Worm (Caenorhabditis elegans) whole organism, young adult: ENCODE data around the gene rabn-5.

ENCODE experiments used
- B0035.1 ChIP-seq: sonication (generic microtip); optimal IDR thresholded peaks from 2 replicates; lab custom pipeline; 2016; ENCODE audit warnings: missing genetic modification characterization, mild to moderate bottlenecking, missing compliant biosample characterization, missing genotype, missing genetic modification reagents
- B0261.1 ChIP-seq: sonication (generic microtip); optimal IDR thresholded peaks from 2 replicates; lab custom pipeline; 2016; ENCODE audit warnings: mild to moderate bottlenecking, missing genetic modification characterization, moderate library complexity, missing compliant biosample characterization
- C06A6.2 ChIP-seq: fragments of 200-800 bp; sonication (Bioruptor generic); conservative IDR thresholded peaks from 2 replicates; pipeline ENCODE4 v1.3.6; 2022; ENCODE audit warnings: missing genetic modification characterization, missing compliant biosample characterization
- C17E4.6 ChIP-seq: fragments of 200-800 bp; sonication (Bioruptor generic); IDR thresholded peaks from 2 replicates; pipeline ENCODE4 v1.3.6; 2022; ENCODE audit warnings: missing genetic modification reagents, missing genetic modification characterization, missing compliant biosample characterization
- D2030.7 ChIP-seq: fragments of 200-800 bp; sonication (Bioruptor generic); IDR thresholded peaks from 2 replicates; pipeline ENCODE4 v1.3.6; 2022; ENCODE audit warnings: missing genetic modification reagents, missing genetic modification characterization, missing compliant biosample characterization
- F23B12.7 ChIP-seq: sonication (generic microtip); optimal IDR thresholded peaks from 2 replicates; lab custom pipeline; 2017; ENCODE audit warnings: missing genetic modification characterization, mild to moderate bottlenecking, missing compliant biosample characterization, antibody characterized with exemption, moderate library complexity; ENCODE audit not compliant: insufficient read depth
- F37B4.10 ChIP-seq: fragments of 200-800 bp; sonication (Bioruptor generic); IDR thresholded peaks from 2 replicates; pipeline ENCODE4 v1.3.6; 2022; ENCODE audit warnings: missing genetic modification characterization, missing compliant biosample characterization
- F39B2.1 ChIP-seq: fragments of 200-800 bp; sonication (Bioruptor generic); IDR thresholded peaks from 2 replicates; pipeline ENCODE4 v1.3.6; 2022; ENCODE audit warnings: missing genetic modification reagents, missing genetic modification characterization, missing compliant biosample characterization
- F52B5.7 ChIP-seq: sonication (generic microtip); optimal IDR thresholded peaks from 2 replicates; lab custom pipeline; 2016; ENCODE audit warnings: mild to moderate bottlenecking, missing genetic modification characterization, missing compliant biosample characterization
- F57C9.4 ChIP-seq: sonication (generic microtip); optimal IDR thresholded peaks from 2 replicates; lab custom pipeline; 2017; ENCODE audit warnings: mild to moderate bottlenecking, missing genetic modification characterization, missing compliant biosample characterization
- T26A5.8 ChIP-seq: sonication (generic microtip); optimal IDR thresholded peaks from 2 replicates; lab custom pipeline; 2016; ENCODE audit warnings: missing genetic modification characterization, missing compliant biosample characterization
- Y79H2A.3 ChIP-seq: fragments of 200-800 bp; sonication (Bioruptor generic); conservative IDR thresholded peaks from 2 replicates; pipeline ENCODE4 v1.3.6; 2022; ENCODE audit warnings: missing genetic modification reagents, missing genetic modification characterization, missing compliant biosample characterization
- ZK185.1 ChIP-seq: sonication (generic microtip); optimal IDR thresholded peaks from 2 replicates; lab custom pipeline; 2016; ENCODE audit warnings: mild to moderate bottlenecking, missing genetic modification characterization, missing compliant biosample characterization; ENCODE audit not compliant: poor library complexity, severe bottlenecking
- atf-7 ChIP-seq: sonication (generic microtip); optimal IDR thresholded peaks from 2 replicates; lab custom pipeline; 2017; ENCODE audit warnings: mild to moderate bottlenecking, missing genetic modification characterization, missing compliant biosample characterization
- attf-3 ChIP-seq: fragments of 200-800 bp; sonication (Bioruptor generic); conservative IDR thresholded peaks from 2 replicates; pipeline ENCODE4 v1.3.6; 2022; ENCODE audit warnings: missing genetic modification reagents, missing genetic modification characterization, missing compliant biosample characterization
- attf-6 ChIP-seq: fragments of 200-800 bp; sonication (Bioruptor generic); IDR thresholded peaks from 2 replicates; pipeline ENCODE4 v1.3.6; 2022; ENCODE audit warnings: missing genetic modification reagents, missing genetic modification characterization, missing compliant biosample characterization
- bed-1 ChIP-seq: fragments of 200-800 bp; sonication (Bioruptor generic); IDR thresholded peaks from 2 replicates; pipeline ENCODE4 v1.3.6; 2022; ENCODE audit warnings: missing genetic modification reagents, missing genetic modification characterization, missing compliant biosample characterization
- bed-2 ChIP-seq: fragments of 200-800 bp; sonication (Bioruptor generic); IDR thresholded peaks from 2 replicates; pipeline ENCODE4 v1.3.6; 2022; ENCODE audit warnings: missing genetic modification reagents, missing genetic modification characterization, missing compliant biosample characterization
- cebp-1 ChIP-seq, 2 experiments: fragments of 200-800 bp in 1 of 2; sonication (Bioruptor generic) in 1 of 2; sonication (generic microtip) in 1 of 2; IDR thresholded peaks in 1 of 2; optimal IDR thresholded peaks in 1 of 2; 2 replicates each; pipeline versions ENCODE4 v1.3.6 to Lab custom; 2017 to 2022; ENCODE audit warnings: missing compliant biosample characterization in 2 of 2, missing genetic modification characterization in 2 of 2, mild to moderate bottlenecking in 1 of 2, missing genetic modification reagents in 1 of 2, moderate library complexity in 1 of 2
- ceh-40 ChIP-seq: fragments of 200-800 bp; sonication (Bioruptor generic); IDR thresholded peaks from 2 replicates; pipeline ENCODE4 v1.3.6; 2022; ENCODE audit warnings: missing genetic modification characterization, missing compliant biosample characterization
- ceh-58 ChIP-seq: fragments of 200-800 bp; sonication (Bioruptor generic); IDR thresholded peaks from 2 replicates; pipeline ENCODE4 v1.3.6; 2022; ENCODE audit warnings: missing genetic modification characterization, missing compliant biosample characterization
- die-1 ChIP-seq: sonication (generic microtip); optimal IDR thresholded peaks from 2 replicates; lab custom pipeline; 2016; ENCODE audit warnings: missing genotype, mild to moderate bottlenecking, missing genetic modification characterization, missing compliant biosample characterization
- dox-1 ChIP-seq: fragments of 200-800 bp; sonication (Bioruptor generic); IDR thresholded peaks from 2 replicates; pipeline ENCODE4 v1.3.6; 2022; ENCODE audit warnings: missing genetic modification reagents, missing genetic modification characterization, missing compliant biosample characterization
- dpl-1 ChIP-seq: fragments of 150-350 bp; optimal IDR thresholded peaks from 2 replicates; lab custom pipeline; 2014; ENCODE audit warnings: missing biosample characterization, missing genetic modification reagents, missing genetic modification characterization
- efl-1 ChIP-seq: fragments of 150-350 bp; optimal IDR thresholded peaks from 2 replicates; lab custom pipeline; 2014; ENCODE audit warnings: missing biosample characterization, missing genetic modification reagents, missing genetic modification characterization
- ekl-4 ChIP-seq: fragments of 200-800 bp; sonication (Bioruptor generic); IDR thresholded peaks from 2 replicates; pipeline ENCODE4 v1.3.6; 2022; ENCODE audit warnings: missing genetic modification reagents, missing genetic modification characterization, missing compliant biosample characterization
- him-1 ChIP-seq: sonication (generic microtip); optimal IDR thresholded peaks from 2 replicates; lab custom pipeline; 2016; ENCODE audit warnings: missing genotype, missing genetic modification reagents, missing genetic modification characterization, missing compliant biosample characterization
- hlh-12 ChIP-seq: sonication (generic microtip); optimal IDR thresholded peaks from 2 replicates; lab custom pipeline; 2016; ENCODE audit warnings: missing genetic modification characterization, missing compliant biosample characterization
- hmg-20 ChIP-seq: fragments of 200-800 bp; sonication (Bioruptor generic); IDR thresholded peaks from 2 replicates; pipeline ENCODE4 v1.3.6; 2022; ENCODE audit warnings: missing genetic modification reagents, missing genetic modification characterization, missing compliant biosample characterization
- hrde-1 ChIP-seq: sonication (generic microtip); optimal IDR thresholded peaks from 2 replicates; lab custom pipeline; 2016; ENCODE audit warnings: missing genetic modification characterization, mild to moderate bottlenecking, missing compliant biosample characterization, moderate library complexity, missing genotype, missing genetic modification reagents, borderline replicate concordance
- let-526 ChIP-seq: fragments of 200-800 bp; sonication (Bioruptor generic); IDR thresholded peaks from 2 replicates; pipeline ENCODE4 v1.3.6; 2022; ENCODE audit warnings: missing genetic modification reagents, missing genetic modification characterization, missing compliant biosample characterization
- let-607 ChIP-seq, 2 experiments: fragments of 200-800 bp in 1 of 2; sonication (Bioruptor generic) in 1 of 2; sonication (generic microtip) in 1 of 2; optimal IDR thresholded peaks; 2 replicates each; lab custom pipeline; 2016 to 2018; ENCODE audit warnings: mild to moderate bottlenecking in 2 of 2, missing compliant biosample characterization in 2 of 2, missing genetic modification characterization in 2 of 2, moderate library complexity in 2 of 2, missing genotype in 1 of 2
- lin-35 ChIP-seq, 3 experiments: fragments of 150-350 bp in 2 of 3; sonication (generic microtip) in 1 of 3; optimal IDR thresholded peaks; 2 replicates each; lab custom pipeline; 2014 to 2018; ENCODE audit warnings: missing biosample characterization in 3 of 3, missing genetic modification characterization in 3 of 3, missing genetic modification reagents in 3 of 3
- lin-40 ChIP-seq: sonication (generic microtip); optimal IDR thresholded peaks from 2 replicates; lab custom pipeline; 2016; ENCODE audit warnings: missing genetic modification characterization, mild to moderate bottlenecking, missing compliant biosample characterization, missing genotype, missing genetic modification reagents
- lin-54 ChIP-seq: fragments of 200-800 bp; sonication (Bioruptor generic); optimal IDR thresholded peaks from 2 replicates; lab custom pipeline; 2018; ENCODE audit warnings: mild to moderate bottlenecking, missing genetic modification characterization, missing compliant biosample characterization
- madf-10 ChIP-seq: sonication (generic microtip); optimal IDR thresholded peaks from 2 replicates; lab custom pipeline; 2016; ENCODE audit warnings: mild to moderate bottlenecking, missing genetic modification characterization, missing compliant biosample characterization
- mcd-1 ChIP-seq: fragments of 200-800 bp; sonication (Bioruptor generic); IDR thresholded peaks from 2 replicates; pipeline ENCODE4 v1.3.6; 2022; ENCODE audit warnings: missing genetic modification reagents, missing genetic modification characterization, missing compliant biosample characterization
- mel-28 ChIP-seq: sonication (generic microtip); optimal IDR thresholded peaks from 2 replicates; lab custom pipeline; 2016; ENCODE audit warnings: borderline replicate concordance, mild to moderate bottlenecking, missing genetic modification characterization, missing compliant biosample characterization
- nfya-2 ChIP-seq: fragments of 200-800 bp; sonication (Bioruptor generic); IDR thresholded peaks from 2 replicates; pipeline ENCODE4 v1.3.6; 2022; ENCODE audit warnings: missing genetic modification reagents, missing genetic modification characterization, missing compliant biosample characterization
- nhr-120 ChIP-seq: fragments of 200-800 bp; sonication (Bioruptor generic); IDR thresholded peaks from 2 replicates; pipeline ENCODE4 v1.3.6; 2022; ENCODE audit warnings: missing genetic modification characterization, missing compliant biosample characterization
- rpc-1 ChIP-seq, 2 experiments: fragments of 150-350 bp in 1 of 2; sonication (generic microtip) in 1 of 2; optimal IDR thresholded peaks; 2 replicates each; lab custom pipeline; 2014 to 2018; ENCODE audit warnings: missing biosample characterization in 1 of 2, missing genetic modification characterization in 1 of 2, missing genetic modification reagents in 1 of 2, missing genotype in 1 of 2
- somi-1 ChIP-seq: fragments of 200-800 bp; sonication (Bioruptor generic); optimal IDR thresholded peaks from 2 replicates; lab custom pipeline; 2018; ENCODE audit warnings: mild to moderate bottlenecking, missing genetic modification characterization, missing compliant biosample characterization
- sptf-2 ChIP-seq: fragments of 200-800 bp; sonication (Bioruptor generic); optimal IDR thresholded peaks from 2 replicates; lab custom pipeline; 2018; ENCODE audit warnings: mild to moderate bottlenecking, missing genetic modification characterization, missing compliant biosample characterization
- unc-62 ChIP-seq: fragments of 150-350 bp; optimal IDR thresholded peaks from 2 replicates; lab custom pipeline; 2014; ENCODE audit warnings: missing biosample characterization, missing genetic modification reagents, missing genetic modification characterization
- zim-3 ChIP-seq: sonication (generic microtip); optimal IDR thresholded peaks from 2 replicates; lab custom pipeline; 2017; ENCODE audit warnings: mild to moderate bottlenecking, missing genetic modification characterization, moderate library complexity, missing compliant biosample characterization
- ztf-28 ChIP-seq: fragments of 200-800 bp; sonication (Bioruptor generic); IDR thresholded peaks from 2 replicates; pipeline ENCODE4 v1.3.6; 2022; ENCODE audit warnings: missing genetic modification reagents, missing genetic modification characterization, missing compliant biosample characterization
- ztf-6 ChIP-seq: fragments of 200-800 bp; sonication (Bioruptor generic); IDR thresholded peaks from 2 replicates; pipeline ENCODE4 v1.3.6; 2022; ENCODE audit warnings: missing genetic modification reagents, missing genetic modification characterization, missing compliant biosample characterization

Gene rabn-5

DNA sequence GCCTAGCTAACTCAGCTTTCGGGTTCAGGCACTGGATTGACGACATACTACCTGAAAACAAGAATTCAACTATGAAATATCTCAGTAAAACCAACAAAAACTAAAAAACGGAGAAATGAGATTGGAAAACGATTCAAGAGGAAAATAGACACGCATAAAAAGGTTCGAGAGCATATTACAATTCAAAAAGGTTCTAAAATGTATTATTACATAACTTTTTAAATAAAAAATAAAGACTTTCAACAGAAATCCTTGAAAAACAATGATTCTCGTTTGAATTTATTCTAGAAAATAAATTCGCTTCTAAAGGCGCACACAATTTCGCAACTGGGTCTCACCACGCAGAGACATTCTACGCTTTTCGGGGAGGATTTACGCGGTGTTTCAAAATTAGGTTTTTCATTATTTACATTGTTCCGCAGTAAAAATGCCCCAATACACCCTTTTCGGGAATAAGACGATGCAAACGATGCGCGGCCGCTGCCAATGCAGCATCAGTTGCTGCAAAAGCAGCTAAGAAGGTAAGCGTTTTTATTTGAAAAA lies 8.6 kb upstream of the rabn-5 start, which contains the start of the genes cct-6 and alh-9 (continued):
- TF ChIP-seq dox-1 = no peak
- TF ChIP-seq T26A5.8 (tag; lab: Kevin White, UChicago) = no peak
- TF ChIP-seq hrde-1 (tag; lab: Kevin White, UChicago) = no peak
- peak in 1 of 3 experiments; percentile 91 for TF ChIP-seq lin-35 (GFP tag; optimal IDR thresholded peaks at IDR 0.05; lab: Kevin White, UChicago)
- no peak for TF ChIP-seq bed-2
- TF ChIP-seq madf-10 (tag; lab: Kevin White, UChicago) = peak; percentile 2
- TF ChIP-seq lin-40 = peak; percentile 31
- TF ChIP-seq hlh-12 (tag; lab: Kevin White, UChicago) = no peak
- TF ChIP-seq efl-1 (GFP tag; lab: Kevin White, UChicago) = peak; percentile 70
- no peak for TF ChIP-seq zim-3 (tag; lab: Kevin White, UChicago)
- no peak for TF ChIP-seq somi-1 (GFP tag; lab: Kevin White, UChicago)
- no peak for TF ChIP-seq F37B4.10
- TF ChIP-seq ZK185.1 (tag; lab: Kevin White, UChicago) = no peak
- peak; percentile 68; the same call in 1 of the 2 replicates for TF ChIP-seq cebp-1 (GFP tag; IDR thresholded peaks at IDR 0.05; lab: Robert Waterston, UW)
- peak; percentile 94 for TF ChIP-seq cebp-1 (tag; optimal IDR thresholded peaks at IDR 0.05; lab: Kevin White, UChicago)
- TF ChIP-seq let-526 (GFP tag; lab: Robert Waterston, UW) = no peak
- TF ChIP-seq dpl-1 = peak; percentile 81
- no peak for TF ChIP-seq ceh-40
- peak; percentile 61 for TF ChIP-seq F23B12.7 (tag; lab: Kevin White, UChicago)
- TF ChIP-seq D2030.7 (GFP tag; lab: Robert Waterston, UW) = no peak
- no peak for TF ChIP-seq attf-3 (GFP tag; lab: Robert Waterston, UW)
- TF ChIP-seq him-1 (tag; lab: Kevin White, UChicago) = no peak
- TF ChIP-seq nhr-120 = no peak
- TF ChIP-seq F39B2.1 (GFP tag; lab: Robert Waterston, UW) = no peak
- peak; percentile 58 for TF ChIP-seq mcd-1 (GFP tag; lab: Robert Waterston, UW)
- TF ChIP-seq ekl-4 (GFP tag; lab: Robert Waterston, UW) = peak; percentile 23; the same call in 1 of the 2 replicates
- TF ChIP-seq ztf-28 (GFP tag; lab: Robert Waterston, UW) = no peak
- TF ChIP-seq unc-62 (GFP tag; lab: Kevin White, UChicago) = no peak
- no peak for TF ChIP-seq bed-1 (GFP tag; lab: Robert Waterston, UW)
- TF ChIP-seq let-607 (tag; optimal IDR thresholded peaks at IDR 0.05; lab: Kevin White, UChicago) = no peak
- no peak for TF ChIP-seq nfya-2 (GFP tag; lab: Robert Waterston, UW)
- no peak for TF ChIP-seq ztf-6 (GFP tag; lab: Robert Waterston, UW)
- no peak for TF ChIP-seq attf-6 (GFP tag; lab: Robert Waterston, UW)
- TF ChIP-seq lin-54 (GFP tag; lab: Kevin White, UChicago) = peak; percentile 91
- TF ChIP-seq sptf-2 (GFP tag; lab: Kevin White, UChicago) = no peak
- no peak for TF ChIP-seq C06A6.2
- TF ChIP-seq rpc-1 (optimal IDR thresholded peaks at IDR 0.05; lab: Kevin White, UChicago) = no peak
- TF ChIP-seq rpc-1 (tag; optimal IDR thresholded peaks at IDR 0.05; lab: Kevin White, UChicago) = no peak
- TF ChIP-seq atf-7 (tag; lab: Kevin White, UChicago) = no peak
- no peak for TF ChIP-seq B0261.1 (tag; lab: Kevin White, UChicago)
- no peak for TF ChIP-seq mel-28 (tag; lab: Kevin White, UChicago)
- TF ChIP-seq Y79H2A.3 = no peak
- TF ChIP-seq F57C9.4 (tag; lab: Kevin White, UChicago) = no peak
- TF ChIP-seq ceh-58 = no peak
- no peak for TF ChIP-seq hmg-20 (GFP tag; lab: Robert Waterston, UW)
- no peak for TF ChIP-seq B0035.1 (tag; lab: Kevin White, UChicago)
- TF ChIP-seq die-1 (tag; lab: Kevin White, UChicago) = no peak
- TF ChIP-seq F52B5.7 (tag; lab: Kevin White, UChicago) = no peak
- no peak for TF ChIP-seq C17E4.6 (GFP tag; lab: Robert Waterston, UW)
